Fruit fly (Drosophila melanogaster): ENCODE results near the gene CycY.
A peak's percentile ranks its signal among the peaks of the same experiment; 100 is the strongest.

CycY gene

DNA sequence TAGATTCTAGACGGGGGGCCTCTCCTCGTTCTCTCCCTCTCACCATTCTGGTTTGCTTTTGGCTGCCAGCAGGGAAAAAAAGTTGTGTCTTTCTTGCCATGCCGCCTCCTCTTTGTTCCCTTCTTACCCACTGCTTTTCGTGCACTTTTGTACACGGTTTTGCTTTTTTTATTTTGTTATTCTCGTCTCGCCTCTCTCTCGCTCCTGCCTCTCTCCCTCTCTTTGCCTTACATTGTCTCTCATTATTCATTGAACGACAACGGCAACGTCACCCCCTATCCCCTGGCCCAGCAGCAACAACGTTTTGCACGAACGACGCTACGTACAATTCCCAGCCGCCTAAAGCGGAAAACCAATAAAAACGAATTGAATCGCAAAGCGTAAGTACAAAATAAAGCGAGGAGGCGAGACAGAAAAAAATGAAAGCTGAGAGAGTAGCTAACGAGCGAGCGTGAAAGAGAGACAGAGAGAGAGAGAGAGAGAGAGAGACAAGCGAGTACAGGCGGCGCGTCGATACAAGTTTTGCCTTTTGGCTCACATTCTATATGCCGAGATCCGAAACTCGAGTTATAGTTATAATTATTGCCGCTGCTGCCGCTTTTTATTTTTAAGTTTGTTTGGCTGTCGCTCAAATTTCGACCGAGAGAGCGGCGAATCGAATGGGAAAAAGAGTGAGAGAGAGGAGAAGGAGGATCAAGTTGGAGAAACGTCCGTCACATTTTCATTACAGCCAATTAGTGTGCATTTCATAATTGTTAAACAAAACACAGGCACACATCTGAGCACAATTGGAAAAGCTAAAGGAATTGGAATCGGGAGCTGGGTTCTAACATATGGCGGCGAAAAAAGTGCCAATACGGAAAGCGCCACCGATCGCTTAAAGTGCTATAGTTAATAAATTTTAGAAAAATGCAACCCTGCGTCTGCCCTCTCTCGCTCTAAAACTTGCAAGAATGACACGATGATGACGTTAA is 6.6 kb downstream of the CycY start (continued):
- TF ChIP-seq HmgD (GFP tag; optimal IDR thresholded peaks at IDR 0.05): no peak
- TF ChIP-seq shn (GFP tag; optimal IDR thresholded peaks at IDR 0.05): no peak
- TF ChIP-seq D (optimal IDR thresholded peaks at IDR 0.05): no peak
- no peak for TF ChIP-seq D (GFP tag; optimal IDR thresholded peaks at IDR 0.05)
- TF ChIP-seq z (GFP tag; IDR thresholded peaks at IDR 0.05): peak; percentile 60; the same call in 2 of the 3 replicates
- TF ChIP-seq CG18764 (GFP tag; optimal IDR thresholded peaks at IDR 0.05): no peak
- TF ChIP-seq Hr51 (GFP tag; optimal IDR thresholded peaks at IDR 0.05): no peak
- TF ChIP-seq Gug (GFP tag; IDR thresholded peaks at IDR 0.05): no peak
- peak; percentile 30 for TF ChIP-seq CG12299 (tag; optimal IDR thresholded peaks at IDR 0.05)
- TF ChIP-seq H2.0 (GFP tag; IDR thresholded peaks at IDR 0.05): no peak
- TF ChIP-seq CG3281 (GFP tag; optimal IDR thresholded peaks at IDR 0.05): no peak
- TF ChIP-seq Elba2 (GFP tag; optimal IDR thresholded peaks at IDR 0.05): peak; percentile 76
- TF ChIP-seq CG8089 (GFP tag; optimal IDR thresholded peaks at IDR 0.05): no peak
- no peak for TF ChIP-seq CG8765 (GFP tag; IDR thresholded peaks at IDR 0.05)
- peak; percentile 67; the same call in 1 of the 2 replicates for TF ChIP-seq onecut (GFP tag; IDR thresholded peaks at IDR 0.05)
- peak; percentile 87 for TF ChIP-seq Nf-YC (tag; optimal IDR thresholded peaks at IDR 0.05)
- no peak for TF ChIP-seq gfzf (GFP tag; optimal IDR thresholded peaks at IDR 0.05)
- TF ChIP-seq YL-1 (GFP tag; optimal IDR thresholded peaks at IDR 0.05): peak; percentile 1
- TF ChIP-seq CG3065 (GFP tag; optimal IDR thresholded peaks at IDR 0.05): no peak
- TF ChIP-seq CG17802 (tag; optimal IDR thresholded peaks at IDR 0.05): no peak
- no peak for TF ChIP-seq CG13123 (GFP tag; optimal IDR thresholded peaks at IDR 0.05)
- no peak for TF ChIP-seq CG8388 (GFP tag; optimal IDR thresholded peaks at IDR 0.05)
- peak in 1 of 2 experiments; percentile 18 for TF ChIP-seq Pdp1 (GFP tag; optimal IDR thresholded peaks at IDR 0.05)
- TF ChIP-seq CG11456 (GFP tag; IDR thresholded peaks at IDR 0.05): no peak
- TF ChIP-seq sima (GFP tag; optimal IDR thresholded peaks at IDR 0.05): no peak
- peak; percentile 15 for TF ChIP-seq gcm (GFP tag; optimal IDR thresholded peaks at IDR 0.05)
- no peak for TF ChIP-seq Xbp1 (GFP tag; optimal IDR thresholded peaks at IDR 0.05)
- no peak for TF ChIP-seq slou (GFP tag; optimal IDR thresholded peaks at IDR 0.05)
- TF ChIP-seq zf30C (GFP tag; optimal IDR thresholded peaks at IDR 0.05): no peak
- TF ChIP-seq HLH4C (GFP tag; IDR thresholded peaks at IDR 0.05; ENCODE audit: partially characterized antibody): no peak; the same call in 2 of the 3 replicates
- TF ChIP-seq chn (GFP tag; optimal IDR thresholded peaks at IDR 0.05): peak; percentile 22
- peak; percentile 22 for TF ChIP-seq odd (GFP tag; optimal IDR thresholded peaks at IDR 0.05)
- no peak for TF ChIP-seq CG10979 (tag; optimal IDR thresholded peaks at IDR 0.05)
- TF ChIP-seq CG31388 (GFP tag; optimal IDR thresholded peaks at IDR 0.05): no peak
- TF ChIP-seq row (GFP tag; IDR thresholded peaks at IDR 0.05): no peak
- TF ChIP-seq ase (GFP tag; IDR thresholded peaks at IDR 0.05): no peak
- 0 out of 2 replicates have a peak, but pooled peaks have one; percentile 8 for TF ChIP-seq wdn (GFP tag; IDR thresholded peaks at IDR 0.05)
- no peak for TF ChIP-seq peb (GFP tag; IDR thresholded peaks at IDR 0.05)
- TF ChIP-seq repo (GFP tag; optimal IDR thresholded peaks at IDR 0.05): no peak
- TF ChIP-seq bbx (GFP tag; IDR thresholded peaks at IDR 0.05; ENCODE audit: partially characterized antibody): no peak
- TF ChIP-seq Opbp (GFP tag; IDR thresholded peaks at IDR 0.05; ENCODE audit: partially characterized antibody): 0 out of 3 replicates have a peak, but pooled peaks have one; percentile 28
- TF ChIP-seq CG12071 (GFP tag; optimal IDR thresholded peaks at IDR 0.05): peak; percentile 34

Measured in whole organism, embryonic.